Worm (Caenorhabditis elegans): ENCODE measurements around the gene endu-2.

DNA sequence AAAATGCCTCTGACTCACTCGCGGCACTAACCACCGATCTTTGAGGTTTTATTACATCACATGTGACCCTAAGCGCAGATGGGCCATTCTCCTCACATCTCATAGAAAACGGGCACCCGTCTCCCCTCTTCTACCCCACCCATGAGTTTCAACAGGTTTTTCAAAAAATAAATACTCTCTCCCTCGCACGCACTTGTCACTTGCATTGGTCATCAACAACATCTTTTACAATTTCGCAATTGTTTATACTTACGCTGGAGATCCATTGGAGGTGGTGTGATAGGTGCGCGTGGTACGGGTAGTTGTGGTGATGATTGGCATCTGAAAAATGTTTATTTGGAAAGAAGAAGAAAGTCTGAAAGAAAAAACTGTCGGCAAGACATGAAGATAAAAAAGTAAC lies 6.1 kb upstream of the endu-2 start, which contains the start of gene M60.4:
- TF ChIP-seq pqm-1 (tag; optimal IDR thresholded peaks at IDR 0.05) (no peak), nhr-77 (tag; optimal IDR thresholded peaks at IDR 0.05) (no peak), unc-130 (tag; optimal IDR thresholded peaks at IDR 0.05) (peak; percentile 70), fos-1 (tag; optimal IDR thresholded peaks at IDR 0.05) (peak; percentile 45), elt-2 (tag; optimal IDR thresholded peaks at IDR 0.05) (no peak), lin-15B (tag; optimal IDR thresholded peaks at IDR 0.05) (no peak), fkh-8 (tag; optimal IDR thresholded peaks at IDR 0.05) (no peak), snpc-4 (tag; optimal IDR thresholded peaks at IDR 0.05) (peak; percentile 10), nhr-12 (tag; optimal IDR thresholded peaks at IDR 0.05) (no peak)
